Worm (Caenorhabditis elegans): ENCODE results near the gene nspc-15.

DNA sequence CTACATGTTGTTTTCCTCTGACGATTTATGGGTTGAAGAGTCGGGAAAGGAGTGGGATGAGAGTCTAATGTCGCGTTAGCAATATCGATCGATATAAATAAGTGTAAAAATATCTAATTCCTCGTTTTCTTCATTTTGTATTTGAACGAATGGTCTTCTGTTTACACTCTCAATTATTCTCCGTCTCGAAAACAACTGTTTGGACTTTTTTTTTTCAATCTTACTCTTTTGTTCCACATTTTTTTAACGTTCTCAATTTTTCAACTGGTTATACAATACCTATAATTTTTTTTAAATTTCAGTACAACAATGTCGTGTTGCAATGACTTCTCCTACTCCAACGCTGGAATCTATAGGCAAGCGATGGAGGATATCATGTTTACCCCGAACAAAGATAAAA lies 39.2 kb upstream of the nspc-15 start, which contains the start of gene F17A2.13:
- TF ChIP-seq nhr-21 (tag; optimal IDR thresholded peaks at IDR 0.05), result no peak
- no peak for TF ChIP-seq nhr-12 (tag; optimal IDR thresholded peaks at IDR 0.05)
- TF ChIP-seq mab-5 (tag; optimal IDR thresholded peaks at IDR 0.05), result no peak
